Worm (Caenorhabditis elegans) whole organism, L2 larva: ENCODE results near the gene W09D6.1.

ENCODE experiments used
- aly-2 ChIP-seq: fragments of 150-350 bp; optimal IDR thresholded peaks from 2 replicates; lab custom pipeline; 2014; ENCODE audit warnings: missing biosample characterization, missing genetic modification characterization
- ama-1 ChIP-seq: fragments of 150-350 bp; optimal IDR thresholded peaks from 2 replicates; lab custom pipeline; 2018; ENCODE audit warnings: inconsistent platforms
- lin-13 ChIP-seq: fragments of 150-350 bp; optimal IDR thresholded peaks from 2 replicates; lab custom pipeline; 2014; ENCODE audit warnings: missing biosample characterization, missing genetic modification reagents, missing genetic modification characterization
- mab-5 ChIP-seq: fragments of 150-350 bp; optimal IDR thresholded peaks from 2 replicates; lab custom pipeline; 2014; ENCODE audit warnings: missing biosample characterization, missing genetic modification characterization
- nhr-23 ChIP-seq: fragments of 150-350 bp; optimal IDR thresholded peaks from 2 replicates; lab custom pipeline; 2014; ENCODE audit warnings: missing biosample characterization, missing genetic modification reagents, missing genetic modification characterization
- snpc-4 ChIP-seq: fragments of 150-350 bp; optimal IDR thresholded peaks from 2 replicates; lab custom pipeline; 2014; ENCODE audit warnings: missing biosample characterization, missing genetic modification characterization
- unc-62 ChIP-seq: fragments of 150-350 bp; optimal IDR thresholded peaks from 2 replicates; lab custom pipeline; 2014; ENCODE audit warnings: missing biosample characterization, missing genetic modification reagents, missing genetic modification characterization

DNA sequence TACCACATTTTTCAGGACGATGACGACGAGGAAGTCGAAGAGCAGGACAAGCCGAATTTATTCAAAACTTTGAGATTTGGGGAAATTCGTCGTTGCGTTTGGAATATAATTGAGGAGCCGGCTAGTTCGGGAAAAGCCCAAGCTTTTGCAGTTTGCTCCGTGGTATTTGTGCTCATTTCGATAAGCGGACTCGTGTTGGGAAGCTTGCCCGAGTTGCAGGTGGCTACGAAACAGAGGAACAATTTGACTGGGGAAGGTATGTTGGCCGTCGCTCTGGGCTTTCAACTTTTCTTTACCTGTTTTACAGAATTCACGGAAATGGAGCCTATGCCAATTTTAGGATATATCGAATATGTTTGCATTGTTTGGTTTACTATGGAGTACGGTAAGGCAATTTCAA lies 46.4 kb upstream of the W09D6.1 start:
- TF ChIP-seq aly-2 (tag; lab: Kevin White, UChicago) (no peak), ama-1 (no peak), unc-62 (GFP tag; lab: Kevin White, UChicago) (no peak), lin-13 (GFP tag; lab: Kevin White, UChicago) (no peak), snpc-4 (no peak), mab-5 (tag; lab: Kevin White, UChicago) (no peak), nhr-23 (no peak)
